Worm (Caenorhabditis elegans): Measurements from ENCODE around the gene col-141.

Gene col-141

ce11 chrV:6830075-6830474, 571 bp downstream of the col-141 start:
- TF ChIP-seq nhr-232 (tag; optimal IDR thresholded peaks at IDR 0.05) (no peak), hlh-30 (tag; optimal IDR thresholded peaks at IDR 0.05; ENCODE audit: insufficient read depth) (no peak), fkh-10 (GFP tag; optimal IDR thresholded peaks at IDR 0.05) (no peak), ceh-31 (tag; optimal IDR thresholded peaks at IDR 0.05) (no peak), hlh-8 (tag; optimal IDR thresholded peaks at IDR 0.05) (no peak), ceh-2 (tag; optimal IDR thresholded peaks at IDR 0.05) (no peak), zip-5 (tag; optimal IDR thresholded peaks at IDR 0.05) (no peak), hlh-15 (tag; optimal IDR thresholded peaks at IDR 0.05) (no peak), odd-2 (tag; optimal IDR thresholded peaks at IDR 0.05) (no peak), nfya-1 (tag; optimal IDR thresholded peaks at IDR 0.05) (no peak), sox-4 (tag; optimal IDR thresholded peaks at IDR 0.05) (peak; percentile 9), tbx-7 (tag; optimal IDR thresholded peaks at IDR 0.05) (peak; percentile 24), T23F11.4 (GFP tag; optimal IDR thresholded peaks at IDR 0.05) (no peak), C08G9.2 (tag; optimal IDR thresholded peaks at IDR 0.05) (no peak), ets-4 (tag; optimal IDR thresholded peaks at IDR 0.05) (no peak), ceh-19 (GFP tag; optimal IDR thresholded peaks at IDR 0.05) (no peak), ahr-1 (tag; optimal IDR thresholded peaks at IDR 0.05) (no peak), hlh-6 (tag; optimal IDR thresholded peaks at IDR 0.05) (peak; percentile 18), npax-4 (tag; optimal IDR thresholded peaks at IDR 0.05) (no peak), ceh-48 (tag; optimal IDR thresholded peaks at IDR 0.05) (no peak)

ce11 chrV:6830755-6831227, 1.3 kb downstream of the col-141 start, which contains the start of gene col-142:
Gene col-142 (plus strand): TSS chrV:6831177.
- TF ChIP-seq ahr-1 (tag; optimal IDR thresholded peaks at IDR 0.05), result no peak
- TF ChIP-seq ceh-19 (GFP tag; optimal IDR thresholded peaks at IDR 0.05), result no peak
- no peak for TF ChIP-seq pqm-1 (tag; optimal IDR thresholded peaks at IDR 0.05)
- no peak for TF ChIP-seq ceh-48 (tag; optimal IDR thresholded peaks at IDR 0.05)
- no peak for TF ChIP-seq syd-9 (tag; optimal IDR thresholded peaks at IDR 0.05)
- TF ChIP-seq ref-2 (tag; optimal IDR thresholded peaks at IDR 0.05), result no peak
- TF ChIP-seq Y22D7AL.16 (tag; optimal IDR thresholded peaks at IDR 0.05), result no peak
- TF ChIP-seq unc-42 (tag; optimal IDR thresholded peaks at IDR 0.05), result no peak
- no peak for TF ChIP-seq fkh-10 (GFP tag; optimal IDR thresholded peaks at IDR 0.05)
- no peak for TF ChIP-seq ztf-16 (tag; optimal IDR thresholded peaks at IDR 0.05)
- no peak for TF ChIP-seq fax-1 (tag; optimal IDR thresholded peaks at IDR 0.05)
- TF ChIP-seq lin-11 (tag; optimal IDR thresholded peaks at IDR 0.05), result no peak
- TF ChIP-seq T23F11.4 (GFP tag; optimal IDR thresholded peaks at IDR 0.05), result no peak
- TF ChIP-seq unc-55 (GFP tag; optimal IDR thresholded peaks at IDR 0.05), result no peak
- no peak for TF ChIP-seq C38D4.7 (GFP tag; optimal IDR thresholded peaks at IDR 0.05)
- no peak for TF ChIP-seq nfya-1 (tag; optimal IDR thresholded peaks at IDR 0.05)
- TF ChIP-seq odd-2 (tag; optimal IDR thresholded peaks at IDR 0.05), result no peak
- no peak for TF ChIP-seq tbx-2 (tag; optimal IDR thresholded peaks at IDR 0.05)
- TF ChIP-seq rnt-1 (tag; optimal IDR thresholded peaks at IDR 0.05), result no peak

DNA sequence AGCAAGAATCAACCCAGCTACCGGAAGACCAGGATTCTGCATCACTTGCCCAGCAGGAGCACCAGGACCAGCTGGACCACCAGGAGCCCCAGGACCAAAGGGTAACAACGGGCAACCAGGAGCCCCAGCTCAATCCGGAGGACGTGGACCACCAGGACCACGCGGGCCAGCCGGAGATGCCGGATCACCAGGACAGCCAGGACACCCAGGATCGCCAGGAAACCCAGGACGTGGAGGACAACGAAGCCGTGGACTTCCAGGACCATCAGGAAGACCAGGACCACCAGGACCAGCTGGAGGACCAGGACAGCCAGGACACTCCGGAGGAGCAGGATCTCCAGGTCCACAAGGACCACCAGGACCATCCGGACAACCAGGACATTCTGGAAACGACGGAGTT, 2.0 kb downstream of the col-141 start:
- no peak for TF ChIP-seq ceh-31 (tag; optimal IDR thresholded peaks at IDR 0.05)
- no peak for TF ChIP-seq ceh-34 (tag; optimal IDR thresholded peaks at IDR 0.05)
- no peak for TF ChIP-seq ceh-19 (GFP tag; optimal IDR thresholded peaks at IDR 0.05)
- TF ChIP-seq ceh-22 (tag; optimal IDR thresholded peaks at IDR 0.05), result no peak
- no peak for TF ChIP-seq pros-1 (tag; optimal IDR thresholded peaks at IDR 0.05)
- TF ChIP-seq nfya-1 (tag; optimal IDR thresholded peaks at IDR 0.05), result no peak
- TF ChIP-seq ceh-24 (tag; optimal IDR thresholded peaks at IDR 0.05), result no peak

ce11 chrV:6835242-6835641, 5.7 kb downstream of the col-141 start, which contains the start of the genes T15B7.14 and col-143:
Gene T15B7.14 (minus strand): TSS chrV:6835342.
Gene col-143 (plus strand): TSS chrV:6835635.
- TF ChIP-seq Y22D7AL.16 (tag; optimal IDR thresholded peaks at IDR 0.05) (no peak), zip-5 (tag; optimal IDR thresholded peaks at IDR 0.05) (no peak), rnt-1 (tag; optimal IDR thresholded peaks at IDR 0.05) (no peak), nhr-232 (tag; optimal IDR thresholded peaks at IDR 0.05) (no peak), ceh-6 (GFP tag; optimal IDR thresholded peaks at IDR 0.05) (no peak), nfya-1 (tag; optimal IDR thresholded peaks at IDR 0.05) (no peak), fax-1 (tag; optimal IDR thresholded peaks at IDR 0.05) (no peak), dve-1 (tag; optimal IDR thresholded peaks at IDR 0.05) (no peak), hlh-30 (tag; optimal IDR thresholded peaks at IDR 0.05; ENCODE audit: insufficient read depth) (no peak), ztf-16 (tag; optimal IDR thresholded peaks at IDR 0.05) (no peak), mec-3 (tag; optimal IDR thresholded peaks at IDR 0.05; ENCODE audit: borderline replicate concordance) (no peak), ceh-19 (GFP tag; optimal IDR thresholded peaks at IDR 0.05) (no peak), T23F11.4 (GFP tag; optimal IDR thresholded peaks at IDR 0.05) (no peak), ets-4 (tag; optimal IDR thresholded peaks at IDR 0.05) (no peak), hlh-8 (tag; optimal IDR thresholded peaks at IDR 0.05) (no peak), ceh-9 (tag; optimal IDR thresholded peaks at IDR 0.05) (no peak), madf-2 (tag; optimal IDR thresholded peaks at IDR 0.05) (no peak), lim-6 (tag; optimal IDR thresholded peaks at IDR 0.05) (no peak), nhr-11 (tag; optimal IDR thresholded peaks at IDR 0.05) (no peak)
